Worm (Caenorhabditis elegans): Measurements from ENCODE around the gene C02E7.10.
A peak's percentile ranks its signal among the peaks of the same experiment; 100 is the strongest.

The C02E7.10 gene

DNA sequence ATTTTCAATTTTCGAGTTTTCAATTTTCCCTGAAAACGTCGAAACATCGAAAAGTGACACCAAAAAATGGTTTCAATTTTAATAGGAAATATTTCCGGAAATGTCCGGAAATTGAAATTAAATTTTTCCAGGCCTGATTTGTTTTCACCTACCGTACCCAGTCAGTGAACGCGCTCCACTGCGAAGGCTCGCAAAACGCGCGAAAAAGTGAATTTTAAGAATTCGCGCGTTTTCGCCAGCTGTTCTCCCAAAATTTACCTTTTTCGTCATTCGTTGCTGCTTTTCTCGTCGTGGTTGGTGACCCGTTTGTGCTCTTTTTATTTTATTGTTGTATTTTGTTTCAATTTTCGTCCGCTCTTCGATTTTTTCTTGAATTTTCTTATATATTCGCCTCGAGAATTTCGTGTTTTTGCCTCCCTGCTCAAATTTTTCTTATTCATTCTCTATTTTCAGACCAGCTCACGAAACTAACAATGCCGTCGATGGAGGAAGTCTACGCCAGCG lies 42.8 kb downstream of the C02E7.10 start, which contains the start of gene T19H12.2:
TSS of gene T19H12.2 (plus strand) at position 454 of the 504 bp plus-strand sequence.
- TF ChIP-seq elt-3 (tag; optimal IDR thresholded peaks at IDR 0.05) = no peak
- peak; percentile 50 for TF ChIP-seq lsy-2 (tag; optimal IDR thresholded peaks at IDR 0.05)
- no peak for TF ChIP-seq sptf-1 (tag; optimal IDR thresholded peaks at IDR 0.05)

DNA sequence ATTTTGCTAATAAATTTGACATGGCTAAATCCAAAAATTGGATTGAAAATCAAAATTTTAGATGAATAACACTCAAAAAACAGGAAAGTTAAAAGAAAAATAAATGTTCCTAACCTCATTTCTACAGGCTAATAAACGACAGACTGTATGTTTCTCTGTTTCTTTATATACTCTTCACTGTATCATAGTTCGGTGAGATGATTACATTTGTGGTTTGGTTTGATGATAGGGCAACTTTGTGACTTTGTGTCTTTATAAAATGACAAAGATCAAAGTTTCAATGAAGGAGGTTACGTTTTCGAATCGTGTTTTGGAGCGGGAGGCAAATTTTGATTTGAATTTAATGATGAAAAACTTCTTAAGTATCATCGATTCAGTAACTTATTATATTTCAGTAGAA lies 43.4 kb downstream of the C02E7.10 start, which contains the start of gene ugt-12:
TSS of gene ugt-12 (minus strand) at position 153 of the 400 bp plus-strand sequence.
- TF ChIP-seq zip-8 (tag; optimal IDR thresholded peaks at IDR 0.05) (no peak), mab-5 (tag; optimal IDR thresholded peaks at IDR 0.05) (no peak), unc-120 (tag; optimal IDR thresholded peaks at IDR 0.05; ENCODE audit: poor library complexity, severe bottlenecking) (no peak), lin-13 (tag; optimal IDR thresholded peaks at IDR 0.05) (no peak), unc-62 (GFP tag; optimal IDR thresholded peaks at IDR 0.05) (no peak), nhr-2 (tag; optimal IDR thresholded peaks at IDR 0.05) (no peak), mls-2 (tag; optimal IDR thresholded peaks at IDR 0.05) (no peak), nhr-12 (tag; optimal IDR thresholded peaks at IDR 0.05) (no peak), blmp-1 (tag; optimal IDR thresholded peaks at IDR 0.05) (no peak), cnd-1 (tag; optimal IDR thresholded peaks at IDR 0.05) (no peak), ham-2 (GFP tag; optimal IDR thresholded peaks at IDR 0.05) (no peak), bed-3 (GFP tag; optimal IDR thresholded peaks at IDR 0.05) (no peak), ceh-43 (GFP tag; optimal IDR thresholded peaks at IDR 0.05) (no peak), pha-4 (tag; optimal IDR thresholded peaks at IDR 0.05) (no peak), drap-1 (GFP tag; optimal IDR thresholded peaks at IDR 0.05) (no peak)

DNA sequence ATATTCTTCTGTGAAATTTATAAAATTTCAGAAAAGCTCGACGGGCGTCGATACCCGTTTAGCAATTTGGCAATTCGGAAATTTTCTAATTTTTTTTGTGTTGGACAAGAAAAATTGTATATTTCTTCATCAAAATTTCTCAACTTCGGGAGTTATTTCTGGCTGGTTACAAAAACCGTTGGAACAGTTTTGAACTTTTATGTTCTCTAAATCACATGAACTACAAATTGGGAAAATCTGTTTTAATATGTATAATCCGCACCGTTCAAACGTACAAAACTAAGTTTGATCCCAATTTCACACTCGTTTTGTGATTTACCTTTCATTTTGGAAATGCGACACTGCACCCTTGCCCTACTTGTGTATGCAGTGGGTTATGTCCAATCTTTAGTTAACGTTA lies 47.5 kb downstream of the C02E7.10 start, which contains the start of gene T19H12.3:
TSS of gene T19H12.3 (plus strand) at position 301 of the 400 bp plus-strand sequence.
- TF ChIP-seq mls-2 (tag; optimal IDR thresholded peaks at IDR 0.05) (no peak), mab-5 (tag; optimal IDR thresholded peaks at IDR 0.05) (no peak), bed-3 (GFP tag; optimal IDR thresholded peaks at IDR 0.05) (no peak), ceh-83 (GFP tag; optimal IDR thresholded peaks at IDR 0.05) (no peak)

DNA sequence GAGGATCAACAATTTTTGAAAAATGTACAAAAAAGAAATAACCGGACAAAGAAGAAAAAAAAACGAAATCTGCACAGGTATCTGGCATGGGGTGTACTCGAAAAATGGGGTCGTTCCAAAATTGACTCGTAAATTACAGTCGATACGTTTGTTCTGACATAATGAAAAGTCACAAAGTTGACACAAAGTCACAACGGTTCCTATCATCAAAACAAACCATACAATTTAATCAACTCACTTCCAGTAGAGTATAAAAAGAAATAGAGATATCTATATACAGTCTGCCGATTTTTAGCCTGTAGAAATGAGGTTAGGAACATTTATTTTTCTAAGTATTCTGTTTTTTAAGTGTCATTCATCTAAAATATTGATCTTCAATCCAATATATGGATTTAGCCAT lies 48.4 kb downstream of the C02E7.10 start, which contains the start of gene T19H12.12:
TSS of gene T19H12.12 (plus strand) at position 301 of the 400 bp plus-strand sequence.
- TF ChIP-seq mep-1 (tag; optimal IDR thresholded peaks at IDR 0.05) (no peak), unc-39 (tag; optimal IDR thresholded peaks at IDR 0.05) (no peak), elt-1 (tag; optimal IDR thresholded peaks at IDR 0.05; ENCODE audit: borderline replicate concordance, insufficient read depth) (no peak), unc-120 (tag; optimal IDR thresholded peaks at IDR 0.05; ENCODE audit: poor library complexity, severe bottlenecking) (no peak), nhr-2 (tag; optimal IDR thresholded peaks at IDR 0.05) (no peak), lsy-2 (tag; optimal IDR thresholded peaks at IDR 0.05) (no peak), pha-4 (tag; optimal IDR thresholded peaks at IDR 0.05) (no peak), snpc-4 (tag; optimal IDR thresholded peaks at IDR 0.05) (no peak), lin-32 (GFP tag; optimal IDR thresholded peaks at IDR 0.05) (no peak), ces-1 (GFP tag; optimal IDR thresholded peaks at IDR 0.05) (no peak), zip-8 (tag; optimal IDR thresholded peaks at IDR 0.05) (no peak), sem-2 (GFP tag; optimal IDR thresholded peaks at IDR 0.05) (no peak), ceh-83 (GFP tag; optimal IDR thresholded peaks at IDR 0.05) (no peak), ztf-11 (tag; optimal IDR thresholded peaks at IDR 0.05) (no peak), mab-5 (tag; optimal IDR thresholded peaks at IDR 0.05) (no peak), M03D4.4 (tag; optimal IDR thresholded peaks at IDR 0.05) (no peak), flh-1 (GFP tag; optimal IDR thresholded peaks at IDR 0.05) (no peak)
